Fruit fly (Drosophila melanogaster) Kc167 (cell line): ENCODE measurements around the gene CG42748.

Source experiments
- Myc ChIP-seq: fragments of >200 bp; optimal IDR thresholded peaks from 2 replicates; lab custom pipeline; 2017; ENCODE audit warnings: missing external identifiers
- Sin3A ChIP-seq: fragments of >200 bp; optimal IDR thresholded peaks from 2 replicates; lab custom pipeline; 2018; ENCODE audit warnings: missing external identifiers
- h ChIP-seq: fragments of >200 bp; optimal IDR thresholded peaks from 3 replicates; lab custom pipeline; 2018; ENCODE audit warnings: missing external identifiers
- ttk ChIP-seq: sonication (Bioruptor generic); optimal IDR thresholded peaks from 2 replicates; lab custom pipeline; 2017; ENCODE audit warnings: missing external identifiers

DNA sequence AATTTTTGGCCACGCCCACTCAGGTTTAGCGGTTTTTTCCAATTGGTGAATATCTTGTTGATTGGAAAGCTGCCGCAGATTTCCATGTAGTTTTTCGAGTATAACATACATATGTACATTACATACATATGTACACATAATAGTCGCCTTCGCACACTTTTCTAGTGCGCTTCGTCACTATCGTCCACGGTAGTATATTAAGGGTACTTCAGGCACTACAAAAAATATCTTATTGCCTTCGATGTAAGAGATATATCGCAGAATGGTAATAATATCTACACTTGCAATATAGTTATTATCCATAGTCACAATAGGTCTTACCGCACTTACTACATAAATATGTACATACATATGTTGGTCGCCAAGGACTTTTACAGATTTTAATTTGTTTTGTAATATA, 2.0 kb downstream of the CG42748 start:
- TF ChIP-seq Myc = no peak
- no peak for TF ChIP-seq Sin3A
- no peak for TF ChIP-seq ttk (lab: Kevin White, UChicago)
- TF ChIP-seq h (lab: Kevin White, UChicago) = no peak
